Fruit fly (Drosophila melanogaster) Kc167 (cell line): ENCODE results near the gene Ero1L.

Experiments
- Myc ChIP-seq: fragments of >200 bp; optimal IDR thresholded peaks from 2 replicates; lab custom pipeline; 2017; ENCODE audit warnings: missing external identifiers
- Sin3A ChIP-seq: fragments of >200 bp; optimal IDR thresholded peaks from 2 replicates; lab custom pipeline; 2018; ENCODE audit warnings: missing external identifiers
- h ChIP-seq: fragments of >200 bp; optimal IDR thresholded peaks from 3 replicates; lab custom pipeline; 2018; ENCODE audit warnings: missing external identifiers
- psq ChIP-seq: fragments of >200 bp; optimal IDR thresholded peaks from 2 replicates; lab custom pipeline; 2017; ENCODE audit warnings: missing external identifiers
- ttk ChIP-seq: sonication (Bioruptor generic); optimal IDR thresholded peaks from 2 replicates; lab custom pipeline; 2017; ENCODE audit warnings: missing external identifiers

- TF ChIP-seq Sin3A (lab: Kevin White, UChicago) = no peak
- TF ChIP-seq h (lab: Kevin White, UChicago) = no peak
- no peak for TF ChIP-seq psq (lab: Kevin White, UChicago)
- no peak for TF ChIP-seq Myc
- TF ChIP-seq ttk (lab: Kevin White, UChicago) = no peak
Measured at dm6 chr3L:4145229-4145628, 25.0 kb upstream of the Ero1L start.
